Worm (Caenorhabditis elegans) whole organism, late embryonic: Measurements from ENCODE around the gene C53D6.8.

ENCODE experiments used
- F13H6.1 ChIP-seq: sonication (generic microtip); optimal IDR thresholded peaks from 2 replicates; lab custom pipeline; 2016; ENCODE audit warnings: missing genetic modification characterization, missing compliant biosample characterization
- K02D7.2 ChIP-seq: sonication (generic microtip); optimal IDR thresholded peaks from 2 replicates; lab custom pipeline; 2017; ENCODE audit warnings: mild to moderate bottlenecking, missing genetic modification characterization, missing compliant biosample characterization
- Y22D7AL.16 ChIP-seq: sonication (generic microtip); optimal IDR thresholded peaks from 2 replicates; lab custom pipeline; 2016; ENCODE audit warnings: missing genetic modification characterization, missing compliant biosample characterization
- ceh-18 ChIP-seq: sonication (generic microtip); optimal IDR thresholded peaks from 2 replicates; lab custom pipeline; 2016; ENCODE audit warnings: missing genetic modification characterization, missing compliant biosample characterization
- ceh-19 ChIP-seq: fragments of 200-800 bp; sonication (Bioruptor generic); optimal IDR thresholded peaks from 2 replicates; lab custom pipeline; 2018; ENCODE audit warnings: mild to moderate bottlenecking, missing genetic modification characterization, missing compliant biosample characterization
- ceh-22 ChIP-seq: sonication (generic microtip); optimal IDR thresholded peaks from 2 replicates; lab custom pipeline; 2017; ENCODE audit warnings: missing biosample characterization, missing genetic modification characterization
- ceh-24 ChIP-seq: sonication (generic microtip); optimal IDR thresholded peaks from 2 replicates; lab custom pipeline; 2016; ENCODE audit warnings: mild to moderate bottlenecking, missing genetic modification characterization, missing compliant biosample characterization
- ceh-30 ChIP-seq: fragments of 150-350 bp; optimal IDR thresholded peaks from 2 replicates; lab custom pipeline; 2014; ENCODE audit warnings: missing biosample characterization, missing genetic modification characterization
- ceh-34 ChIP-seq: sonication (generic microtip); optimal IDR thresholded peaks from 2 replicates; lab custom pipeline; 2016; ENCODE audit warnings: mild to moderate bottlenecking, missing genetic modification characterization, missing compliant biosample characterization
- ceh-6 ChIP-seq: fragments of 200-800 bp; sonication (Bioruptor generic); optimal IDR thresholded peaks from 2 replicates; lab custom pipeline; 2018; ENCODE audit warnings: mild to moderate bottlenecking, missing genetic modification characterization, missing compliant biosample characterization
- ceh-9 ChIP-seq: sonication (generic microtip); optimal IDR thresholded peaks from 2 replicates; lab custom pipeline; 2016; ENCODE audit warnings: mild to moderate bottlenecking, missing genetic modification characterization, inconsistent platforms, missing compliant biosample characterization
- dve-1 ChIP-seq: sonication (generic microtip); optimal IDR thresholded peaks from 2 replicates; lab custom pipeline; 2017; ENCODE audit warnings: antibody characterized with exemption, mild to moderate bottlenecking, missing genetic modification characterization, missing compliant biosample characterization
- elt-4 ChIP-seq: sonication (generic microtip); optimal IDR thresholded peaks from 2 replicates; lab custom pipeline; 2016; ENCODE audit warnings: missing genetic modification characterization, missing compliant biosample characterization
- ets-4 ChIP-seq: sonication (generic microtip); optimal IDR thresholded peaks from 2 replicates; lab custom pipeline; 2016; ENCODE audit warnings: missing genetic modification characterization, missing compliant biosample characterization
- fax-1 ChIP-seq: sonication (generic microtip); optimal IDR thresholded peaks from 2 replicates; lab custom pipeline; 2016; ENCODE audit warnings: missing genotype, missing genetic modification characterization, missing compliant biosample characterization
- fkh-6 ChIP-seq: sonication (generic microtip); optimal IDR thresholded peaks from 2 replicates; lab custom pipeline; 2016; ENCODE audit warnings: missing genetic modification characterization, missing compliant biosample characterization
- gmeb-2 ChIP-seq: sonication (generic microtip); optimal IDR thresholded peaks from 2 replicates; lab custom pipeline; 2016; ENCODE audit warnings: missing genetic modification characterization, inconsistent platforms, missing compliant biosample characterization
- hlh-13 ChIP-seq: fragments of 200-800 bp; sonication (Bioruptor generic); optimal IDR thresholded peaks from 2 replicates; lab custom pipeline; 2018; ENCODE audit warnings: mild to moderate bottlenecking, missing genetic modification characterization, missing compliant biosample characterization
- hlh-6 ChIP-seq: sonication (generic microtip); optimal IDR thresholded peaks from 2 replicates; lab custom pipeline; 2016; ENCODE audit warnings: missing genotype, missing genetic modification characterization, missing compliant biosample characterization
- hlh-8 ChIP-seq: sonication (generic microtip); optimal IDR thresholded peaks from 2 replicates; lab custom pipeline; 2016; ENCODE audit warnings: missing genotype, missing genetic modification characterization, missing compliant biosample characterization
- lim-6 ChIP-seq: sonication (generic microtip); optimal IDR thresholded peaks from 2 replicates; lab custom pipeline; 2016; ENCODE audit warnings: missing genetic modification characterization, missing compliant biosample characterization
- madf-2 ChIP-seq: sonication (generic microtip); optimal IDR thresholded peaks from 2 replicates; lab custom pipeline; 2017; ENCODE audit warnings: missing genetic modification characterization, missing compliant biosample characterization
- mec-3 ChIP-seq: sonication (generic microtip); optimal IDR thresholded peaks from 2 replicates; lab custom pipeline; 2016; ENCODE audit warnings: borderline replicate concordance, missing genetic modification characterization, missing compliant biosample characterization
- nfya-1 ChIP-seq: sonication (generic microtip); optimal IDR thresholded peaks from 2 replicates; lab custom pipeline; 2017; ENCODE audit warnings: missing genetic modification characterization, mild to moderate bottlenecking, missing compliant biosample characterization, antibody characterized with exemption, moderate library complexity
- npax-4 ChIP-seq: sonication (generic microtip); optimal IDR thresholded peaks from 2 replicates; lab custom pipeline; 2016; ENCODE audit warnings: missing genetic modification characterization, missing compliant biosample characterization
- odd-2 ChIP-seq: sonication (generic microtip); optimal IDR thresholded peaks from 2 replicates; lab custom pipeline; 2017; ENCODE audit warnings: antibody characterized with exemption, mild to moderate bottlenecking, missing genetic modification characterization, missing compliant biosample characterization
- pat-9 ChIP-seq: fragments of 200-800 bp; sonication (Bioruptor generic); optimal IDR thresholded peaks from 2 replicates; lab custom pipeline; 2018; ENCODE audit warnings: mild to moderate bottlenecking, missing genetic modification characterization, moderate library complexity, missing compliant biosample characterization
- pros-1 ChIP-seq: fragments of 150-350 bp; optimal IDR thresholded peaks from 2 replicates; lab custom pipeline; 2014; ENCODE audit warnings: missing biosample characterization, missing genetic modification reagents, missing genetic modification characterization
- ref-2 ChIP-seq: sonication (generic microtip); optimal IDR thresholded peaks from 2 replicates; lab custom pipeline; 2016; ENCODE audit warnings: missing genetic modification characterization, missing compliant biosample characterization
- rnt-1 ChIP-seq: sonication (generic microtip); optimal IDR thresholded peaks from 2 replicates; lab custom pipeline; 2016; ENCODE audit warnings: missing genetic modification characterization, missing compliant biosample characterization
- sdc-2 ChIP-seq: sonication (generic microtip); optimal IDR thresholded peaks from 2 replicates; lab custom pipeline; 2016; ENCODE audit warnings: missing genotype, missing genetic modification characterization, missing compliant biosample characterization
- sox-4 ChIP-seq: sonication (generic microtip); optimal IDR thresholded peaks from 2 replicates; lab custom pipeline; 2017; ENCODE audit warnings: mild to moderate bottlenecking, missing genetic modification characterization, inconsistent platforms, missing compliant biosample characterization
- syd-9 ChIP-seq: sonication (generic microtip); optimal IDR thresholded peaks from 2 replicates; lab custom pipeline; 2016; ENCODE audit warnings: mild to moderate bottlenecking, missing genetic modification characterization, moderate library complexity, missing compliant biosample characterization
- tbx-2 ChIP-seq: sonication (generic microtip); optimal IDR thresholded peaks from 2 replicates; lab custom pipeline; 2016; ENCODE audit warnings: missing genetic modification characterization, missing compliant biosample characterization
- tbx-7 ChIP-seq: sonication (generic microtip); optimal IDR thresholded peaks from 2 replicates; lab custom pipeline; 2016; ENCODE audit warnings: missing genotype, missing genetic modification characterization, missing compliant biosample characterization
- unc-3 ChIP-seq, 2 experiments: fragments of 200-800 bp in 1 of 2; sonication (Bioruptor generic) in 1 of 2; sonication (generic microtip) in 1 of 2; conservative IDR thresholded peaks in 1 of 2; optimal IDR thresholded peaks in 1 of 2; 2 replicates each; pipeline versions ENCODE4 v1.3.6 to Lab custom; 2016 to 2022; ENCODE audit warnings: missing compliant biosample characterization in 2 of 2, missing genetic modification characterization in 2 of 2, missing genetic modification reagents in 1 of 2
- unc-55 ChIP-seq: sonication (generic microtip); optimal IDR thresholded peaks from 2 replicates; lab custom pipeline; 2017; ENCODE audit warnings: missing biosample characterization, missing genetic modification reagents, missing genetic modification characterization
- zip-5 ChIP-seq: sonication (generic microtip); optimal IDR thresholded peaks from 2 replicates; lab custom pipeline; 2016; ENCODE audit warnings: missing genetic modification characterization, missing compliant biosample characterization

Gene C53D6.8

DNA sequence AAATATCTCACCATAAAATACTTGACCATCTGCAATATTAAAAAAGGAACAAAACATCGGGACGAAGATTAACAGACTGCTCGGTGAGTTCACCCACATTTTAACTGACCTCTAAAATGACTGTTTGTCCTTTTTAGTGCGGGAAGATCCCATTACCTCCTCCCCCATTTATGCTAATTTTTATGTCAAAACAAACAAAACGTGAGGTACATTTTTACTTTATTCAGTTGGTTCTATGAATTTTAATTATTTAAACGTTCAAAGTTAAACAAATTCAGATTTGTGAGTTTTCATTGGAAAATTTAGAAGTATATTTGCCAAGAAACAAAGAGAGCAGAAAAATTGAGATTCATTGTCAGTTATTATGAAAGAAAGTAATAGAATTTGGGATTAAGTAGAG, at the start of gene C53D6.8:
Gene C53D6.8, minus strand, starts transcription at position 101 of the 400 bp plus-strand sequence.
- TF ChIP-seq ets-4 (tag; lab: Kevin White, UChicago) (no peak), madf-2 (tag; lab: Kevin White, UChicago) (no peak), ceh-6 (no peak), nfya-1 (tag; lab: Kevin White, UChicago) (no peak), lim-6 (tag; lab: Kevin White, UChicago) (no peak), ceh-30 (no peak), unc-55 (GFP tag; lab: Kevin White, UChicago) (no peak), hlh-6 (tag; lab: Kevin White, UChicago) (no peak), ceh-19 (GFP tag; lab: Kevin White, UChicago) (no peak), tbx-7 (tag; lab: Kevin White, UChicago) (no peak), K02D7.2 (tag; lab: Kevin White, UChicago) (no peak), gmeb-2 (tag; lab: Kevin White, UChicago) (no peak), ceh-24 (tag; lab: Kevin White, UChicago) (no peak)

DNA sequence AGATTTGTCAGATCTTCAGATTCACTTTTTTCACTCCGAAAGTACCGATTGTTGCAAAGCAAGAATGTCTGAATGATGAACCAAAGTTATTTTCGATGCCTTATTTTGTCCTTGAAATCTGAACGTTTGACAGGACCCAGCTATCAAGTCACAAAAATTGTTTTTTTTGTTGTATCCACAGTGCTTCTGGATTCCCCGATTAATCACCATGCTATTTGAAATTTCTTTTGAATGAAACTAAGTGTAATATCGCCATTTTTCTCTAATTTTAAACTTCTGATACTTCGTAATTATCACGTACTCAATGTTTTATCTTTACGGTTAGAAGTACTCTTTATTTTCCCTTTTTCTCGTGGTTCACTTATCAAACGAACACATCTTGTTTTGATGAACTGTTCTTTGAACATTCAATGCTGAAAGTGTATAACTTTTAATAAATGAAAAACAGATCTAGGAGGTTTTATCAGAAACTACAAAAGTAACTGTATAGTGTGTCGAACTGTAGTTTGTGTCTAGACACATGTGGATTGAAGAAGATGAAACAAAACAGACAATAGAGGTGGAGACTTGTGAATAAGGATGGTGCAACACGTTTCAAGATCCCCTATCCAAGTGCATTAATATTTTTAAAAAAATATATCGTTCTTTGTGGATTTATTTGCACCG, 49.1 kb upstream of the C53D6.8 start:
- TF ChIP-seq F13H6.1 (tag; lab: Kevin White, UChicago) (no peak), hlh-6 (tag; lab: Kevin White, UChicago) (no peak), ceh-6 (no peak), fax-1 (tag; lab: Kevin White, UChicago) (no peak), unc-3 (GFP tag; conservative IDR thresholded peaks at IDR 0.05; lab: Robert Waterston, UW) (no peak), unc-3 (tag; optimal IDR thresholded peaks at IDR 0.05; lab: Kevin White, UChicago) (no peak), sox-4 (tag; lab: Kevin White, UChicago) (no peak), zip-5 (tag; lab: Kevin White, UChicago) (no peak), odd-2 (no peak), rnt-1 (tag; lab: Kevin White, UChicago) (no peak), Y22D7AL.16 (tag; lab: Kevin White, UChicago) (no peak), npax-4 (tag; lab: Kevin White, UChicago) (no peak), hlh-13 (GFP tag; lab: Kevin White, UChicago) (no peak), pros-1 (tag; lab: Kevin White, UChicago) (no peak), syd-9 (no peak), dve-1 (tag; lab: Kevin White, UChicago) (no peak)

DNA sequence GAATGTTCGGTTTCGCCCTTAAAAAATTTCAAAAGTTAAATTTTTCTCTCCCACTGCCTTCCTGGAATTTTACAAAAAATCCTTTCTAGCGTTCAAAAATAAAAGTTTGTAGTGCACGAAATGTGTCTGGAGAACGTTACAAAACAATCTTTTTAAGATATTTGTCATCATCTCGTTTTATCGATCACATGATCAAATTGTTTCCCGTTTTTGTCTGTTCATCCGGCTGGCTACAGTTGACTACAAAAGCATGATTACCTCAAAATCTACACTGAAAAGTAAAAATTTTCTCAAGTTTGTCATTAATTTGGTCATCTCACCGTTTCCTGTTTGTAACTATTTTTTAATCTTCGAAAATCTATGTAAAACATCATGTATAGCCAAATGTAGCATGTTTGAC, 48.5 kb upstream of the C53D6.8 start:
- TF ChIP-seq gmeb-2 (tag; lab: Kevin White, UChicago) (no peak), ceh-6 (no peak), pat-9 (tag; lab: Kevin White, UChicago) (no peak), elt-4 (no peak), ceh-18 (tag; lab: Kevin White, UChicago) (no peak), ets-4 (tag; lab: Kevin White, UChicago) (no peak), Y22D7AL.16 (tag; lab: Kevin White, UChicago) (no peak), ceh-24 (tag; lab: Kevin White, UChicago) (no peak), ceh-9 (tag; lab: Kevin White, UChicago) (no peak), rnt-1 (tag; lab: Kevin White, UChicago) (no peak), zip-5 (tag; lab: Kevin White, UChicago) (no peak), ceh-22 (no peak), sox-4 (tag; lab: Kevin White, UChicago) (no peak), ref-2 (tag; lab: Kevin White, UChicago) (no peak), pros-1 (tag; lab: Kevin White, UChicago) (no peak)

DNA sequence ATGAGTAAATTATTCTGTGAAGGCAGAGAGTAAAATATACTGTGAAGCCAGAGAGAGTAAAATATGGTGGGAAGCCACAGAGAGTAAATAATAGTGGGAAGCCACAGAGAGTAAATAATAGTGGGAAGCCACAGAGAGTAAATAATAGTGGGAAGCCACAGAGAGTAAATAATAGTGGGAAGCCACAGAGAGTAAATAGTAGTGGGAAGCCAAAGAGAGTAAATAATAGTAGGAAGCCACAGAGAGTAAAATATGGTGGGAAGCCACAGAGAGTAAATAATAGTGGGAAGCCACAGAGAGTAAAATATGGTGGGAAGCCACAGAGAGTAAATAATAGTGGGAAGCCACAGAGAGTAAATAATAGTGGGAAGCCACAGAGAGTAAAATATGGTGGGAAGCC, 45.6 kb upstream of the C53D6.8 start:
- peak; percentile 5 for TF ChIP-seq ceh-34 (tag; lab: Kevin White, UChicago)
- TF ChIP-seq fkh-6 (tag; lab: Kevin White, UChicago): peak; percentile 26
- TF ChIP-seq madf-2 (tag; lab: Kevin White, UChicago): peak; percentile 57
- peak; percentile 16 for TF ChIP-seq mec-3 (tag; lab: Kevin White, UChicago)
- TF ChIP-seq sdc-2 (tag; lab: Kevin White, UChicago): peak; percentile 22
- TF ChIP-seq elt-4: peak; percentile 88
- peak; percentile 52 for TF ChIP-seq F13H6.1 (tag; lab: Kevin White, UChicago)
- peak; percentile 37 for TF ChIP-seq tbx-2 (tag; lab: Kevin White, UChicago)
- peak; percentile 30 for TF ChIP-seq hlh-8 (tag; lab: Kevin White, UChicago)
- peak; percentile 2 for TF ChIP-seq hlh-6 (tag; lab: Kevin White, UChicago)
- TF ChIP-seq, all 69 proteins: peak for 10; not testable (repeated sequence) for 59
